Fruit fly (Drosophila melanogaster): Measurements from ENCODE around the gene CG31897.

- TF ChIP-seq Myc (optimal IDR thresholded peaks at IDR 0.05) (no peak), Sin3A (optimal IDR thresholded peaks at IDR 0.05) (no peak), h (optimal IDR thresholded peaks at IDR 0.05) (no peak), ttk (optimal IDR thresholded peaks at IDR 0.05) (no peak), psq (optimal IDR thresholded peaks at IDR 0.05) (no peak), insv (optimal IDR thresholded peaks at IDR 0.05) (no peak)
Observed at dm6 chr2L:8478911-8479706, 36.9 kb downstream of the CG31897 start.
